Fruit fly (Drosophila melanogaster): ENCODE measurements around the gene Zaf1.

dm6 chr3R:11626571-11626970 is 1.1 kb upstream of the Zaf1 start, which contains the start of the genes CG6813 and CG18764:
- TF ChIP-seq EcR (GFP tag; optimal IDR thresholded peaks at IDR 0.05) (no peak), usp (GFP tag; optimal IDR thresholded peaks at IDR 0.05) (no peak), psq (optimal IDR thresholded peaks at IDR 0.05) (no peak), pan (optimal IDR thresholded peaks at IDR 0.05) (no peak), CG8478 (optimal IDR thresholded peaks at IDR 0.05) (no peak)
